Fruit fly (Drosophila melanogaster): ENCODE results near the gene sky.

dm6 chr2L:20885889-20886507, 32.7 kb downstream of the sky start:
- TF ChIP-seq CG8478 (optimal IDR thresholded peaks at IDR 0.05), result no peak
- TF ChIP-seq CTCF (optimal IDR thresholded peaks at IDR 0.05), result no peak

Data from S2 (cell line).